Worm (Caenorhabditis elegans) whole organism, L4 larva: Measurements from ENCODE around the gene ZK1248.20.
A peak's percentile ranks its signal among the peaks of the same experiment; 100 is the strongest.

ENCODE experiments used
- T26A8.4 ChIP-seq: fragments of 200-800 bp; sonication (Bioruptor generic); IDR thresholded peaks from 2 replicates; pipeline ENCODE4 v1.3.6; 2022; ENCODE audit warnings: missing genetic modification characterization, missing compliant biosample characterization
- Y48G9A.11 ChIP-seq: fragments of 200-800 bp; sonication (Bioruptor generic); IDR thresholded peaks from 2 replicates; pipeline ENCODE4 v1.3.6; 2022; ENCODE audit warnings: missing genetic modification reagents, missing genetic modification characterization, missing compliant biosample characterization
- ZK337.2 ChIP-seq: fragments of 200-800 bp; sonication (Bioruptor generic); IDR thresholded peaks from 2 replicates; pipeline ENCODE4 v1.3.6; 2022; ENCODE audit warnings: missing genetic modification reagents, missing genetic modification characterization, missing compliant biosample characterization
- aly-2 ChIP-seq: sonication (generic microtip); optimal IDR thresholded peaks from 2 replicates; lab custom pipeline; 2018; ENCODE audit warnings: missing biosample characterization, missing genetic modification characterization
- arid-1 ChIP-seq: fragments of 200-800 bp; sonication (Bioruptor generic); conservative IDR thresholded peaks from 2 replicates; pipeline ENCODE4 v1.3.6; 2022; ENCODE audit warnings: missing genetic modification reagents, missing genetic modification characterization, missing compliant biosample characterization
- ceh-20 ChIP-seq: fragments of 200-800 bp; sonication (Bioruptor generic); IDR thresholded peaks from 2 replicates; pipeline ENCODE4 v1.3.6; 2022; ENCODE audit warnings: missing genetic modification reagents, missing genetic modification characterization, missing compliant biosample characterization
- ceh-28 ChIP-seq: fragments of 150-350 bp; optimal IDR thresholded peaks from 2 replicates; lab custom pipeline; 2014; ENCODE audit warnings: missing biosample characterization, missing genetic modification reagents, missing genetic modification characterization
- ceh-32 ChIP-seq: sonication (generic microtip); optimal IDR thresholded peaks from 2 replicates; lab custom pipeline; 2016; ENCODE audit warnings: mild to moderate bottlenecking, missing genetic modification characterization, missing compliant biosample characterization; ENCODE audit not compliant: poor library complexity
- ceh-62 ChIP-seq: sonication (generic microtip); optimal IDR thresholded peaks from 2 replicates; lab custom pipeline; 2017; ENCODE audit warnings: missing biosample characterization, missing genetic modification characterization
- ces-1 ChIP-seq: fragments of 150-350 bp; sonication (generic microtip); optimal IDR thresholded peaks from 4 replicates; lab custom pipeline; 2014; ENCODE audit warnings: missing biosample characterization, missing genetic modification reagents, missing genetic modification characterization
- cey-2 ChIP-seq: sonication (generic microtip); optimal IDR thresholded peaks from 3 replicates; lab custom pipeline; 2017; ENCODE audit warnings: missing genetic modification characterization, mild to moderate bottlenecking, missing compliant biosample characterization, antibody characterized with exemption, borderline replicate concordance; ENCODE audit not compliant: insufficient read depth
- daf-19 ChIP-seq: fragments of 200-800 bp; sonication (Bioruptor generic); conservative IDR thresholded peaks from 2 replicates; pipeline ENCODE4 v1.3.6; 2022; ENCODE audit warnings: missing genetic modification characterization, missing compliant biosample characterization
- daf-8 ChIP-seq: fragments of 200-800 bp; sonication (Bioruptor generic); IDR thresholded peaks from 2 replicates; pipeline ENCODE4 v1.3.6; 2022; ENCODE audit warnings: missing genetic modification characterization, missing compliant biosample characterization
- dmd-6 ChIP-seq: fragments of 200-800 bp; sonication (Bioruptor generic); IDR thresholded peaks from 2 replicates; pipeline ENCODE4 v1.3.6; 2022; ENCODE audit warnings: missing genetic modification reagents, missing genetic modification characterization, missing compliant biosample characterization
- duxl-1 ChIP-seq: sonication (generic microtip); optimal IDR thresholded peaks from 2 replicates; lab custom pipeline; 2016; ENCODE audit warnings: mild to moderate bottlenecking, missing genetic modification characterization, moderate library complexity, missing compliant biosample characterization; ENCODE audit not compliant: poor library complexity
- dve-1 ChIP-seq: sonication (generic microtip); optimal IDR thresholded peaks from 2 replicates; lab custom pipeline; 2017; ENCODE audit warnings: antibody characterized with exemption, mild to moderate bottlenecking, missing genetic modification characterization, missing compliant biosample characterization; ENCODE audit not compliant: insufficient read depth
- egl-27 ChIP-seq: sonication (generic microtip); optimal IDR thresholded peaks from 3 replicates; lab custom pipeline; 2017; ENCODE audit warnings: missing biosample characterization, missing genetic modification reagents, missing genetic modification characterization
- egl-43 ChIP-seq: fragments of 200-800 bp; sonication (Bioruptor generic); IDR thresholded peaks from 2 replicates; pipeline ENCODE4 v1.3.6; 2022; ENCODE audit warnings: missing genetic modification reagents, missing genetic modification characterization, missing compliant biosample characterization
- fkh-10 ChIP-seq: fragments of 150-350 bp; optimal IDR thresholded peaks from 2 replicates; lab custom pipeline; 2014; ENCODE audit warnings: missing biosample characterization, missing genetic modification reagents, missing genetic modification characterization
- fos-1 ChIP-seq: fragments of 150-350 bp; optimal IDR thresholded peaks from 2 replicates; lab custom pipeline; 2014; ENCODE audit warnings: missing biosample characterization, missing genetic modification characterization
- hmg-1.1 ChIP-seq: fragments of 200-800 bp; sonication (Bioruptor generic); IDR thresholded peaks from 2 replicates; pipeline ENCODE4 v1.3.6; 2022; ENCODE audit warnings: missing genetic modification reagents, missing genetic modification characterization, missing compliant biosample characterization
- jun-1 ChIP-seq: fragments of 150-350 bp; optimal IDR thresholded peaks from 2 replicates; lab custom pipeline; 2014; ENCODE audit warnings: missing biosample characterization, missing genetic modification reagents, missing genetic modification characterization
- lim-7 ChIP-seq: fragments of 200-800 bp; sonication (Bioruptor generic); IDR thresholded peaks from 2 replicates; pipeline ENCODE4 v1.3.6; 2022; ENCODE audit warnings: missing genetic modification characterization, missing compliant biosample characterization
- lin-29 ChIP-seq: fragments of 200-800 bp; sonication (Bioruptor generic); IDR thresholded peaks from 2 replicates; pipeline ENCODE4 v1.3.6; 2022; ENCODE audit warnings: missing genetic modification reagents, missing genetic modification characterization, missing compliant biosample characterization
- mxl-2 ChIP-seq: fragments of 200-800 bp; sonication (Bioruptor generic); conservative IDR thresholded peaks from 2 replicates; pipeline ENCODE4 v1.3.6; 2022; ENCODE audit warnings: missing genetic modification reagents, missing genetic modification characterization, missing compliant biosample characterization
- nhr-10 ChIP-seq: fragments of 150-350 bp; optimal IDR thresholded peaks from 2 replicates; lab custom pipeline; 2014; ENCODE audit warnings: missing biosample characterization, missing genetic modification characterization
- nhr-237 ChIP-seq: sonication (generic microtip); optimal IDR thresholded peaks from 2 replicates; lab custom pipeline; 2017; ENCODE audit warnings: missing biosample characterization, missing genetic modification characterization
- nhr-41 ChIP-seq: fragments of 200-800 bp; sonication (Bioruptor generic); IDR thresholded peaks from 2 replicates; pipeline ENCODE4 v1.3.6; 2022; ENCODE audit warnings: missing genetic modification reagents, missing genetic modification characterization, missing compliant biosample characterization
- nhr-42 ChIP-seq: fragments of 200-800 bp; sonication (Bioruptor generic); IDR thresholded peaks from 2 replicates; pipeline ENCODE4 v1.3.6; 2022; ENCODE audit warnings: missing genetic modification characterization, missing compliant biosample characterization
- nhr-6 ChIP-seq: fragments of 150-350 bp; optimal IDR thresholded peaks from 2 replicates; lab custom pipeline; 2014; ENCODE audit warnings: missing biosample characterization, missing genetic modification characterization
- nhr-77 ChIP-seq: fragments of 150-350 bp; optimal IDR thresholded peaks from 2 replicates; lab custom pipeline; 2014; ENCODE audit warnings: missing biosample characterization, missing genetic modification characterization
- pha-4 ChIP-seq, 2 experiments: fragments of 150-350 bp in 1 of 2; fragments of 200-800 bp in 1 of 2; sonication (Bioruptor generic) in 1 of 2; IDR thresholded peaks in 1 of 2; optimal IDR thresholded peaks in 1 of 2; 2 replicates each; pipeline versions ENCODE4 v1.3.6 to Lab custom; 2014 to 2022; ENCODE audit warnings: missing genetic modification characterization in 2 of 2, missing genetic modification reagents in 2 of 2, missing biosample characterization in 1 of 2, missing compliant biosample characterization in 1 of 2
- rbr-2 ChIP-seq: sonication (generic microtip); optimal IDR thresholded peaks from 2 replicates; lab custom pipeline; 2016; ENCODE audit warnings: missing genotype, missing genetic modification characterization, missing compliant biosample characterization
- saeg-2 ChIP-seq: fragments of 200-800 bp; sonication (Bioruptor generic); IDR thresholded peaks from 2 replicates; pipeline ENCODE4 v1.3.6; 2022; ENCODE audit warnings: missing genetic modification reagents, missing genetic modification characterization, missing compliant biosample characterization
- set-16 ChIP-seq: fragments of 200-800 bp; sonication (Bioruptor generic); IDR thresholded peaks from 2 replicates; pipeline ENCODE4 v1.3.6; 2022; ENCODE audit warnings: missing genetic modification reagents, missing genetic modification characterization, missing compliant biosample characterization
- snpc-1.2 ChIP-seq: fragments of 200-800 bp; sonication (Bioruptor generic); IDR thresholded peaks from 2 replicates; pipeline ENCODE4 v1.3.6; 2022; ENCODE audit warnings: missing genetic modification reagents, missing genetic modification characterization, missing compliant biosample characterization
- spr-1 ChIP-seq: sonication (generic microtip); optimal IDR thresholded peaks from 2 replicates; lab custom pipeline; 2016; ENCODE audit warnings: mild to moderate bottlenecking, missing genetic modification characterization, missing compliant biosample characterization
- unc-130 ChIP-seq: sonication (generic microtip); optimal IDR thresholded peaks from 2 replicates; lab custom pipeline; 2016; ENCODE audit warnings: missing genetic modification reagents, missing genetic modification characterization, missing compliant biosample characterization
- unc-62 ChIP-seq, 3 experiments: fragments of 150-350 bp in 1 of 3; sonication (generic microtip); optimal IDR thresholded peaks in 2 of 3; peaks in 1 of 3; 1 replicate in 1 of 3; 2 replicates in 2 of 3; lab custom pipeline; 2014 to 2017; ENCODE audit warnings: missing biosample characterization in 3 of 3, missing genetic modification characterization in 3 of 3, missing genetic modification reagents in 3 of 3, missing genotype in 1 of 3
- zag-1 ChIP-seq: fragments of 150-350 bp; optimal IDR thresholded peaks from 2 replicates; lab custom pipeline; 2014; ENCODE audit warnings: missing biosample characterization, missing genetic modification characterization
- ztf-11 ChIP-seq: fragments of 150-350 bp; optimal IDR thresholded peaks from 2 replicates; lab custom pipeline; 2014; ENCODE audit warnings: missing biosample characterization, missing genetic modification characterization

Gene ZK1248.20

ce11 chrII:5781935-5782921 lies 34.2 kb upstream of the ZK1248.20 start, which contains the start of gene K05F1.6 (continued):
- TF ChIP-seq daf-8 (GFP tag; lab: Robert Waterston, UW) (no peak), aly-2 (tag; lab: Kevin White, UChicago) (no peak), nhr-41 (peak; percentile 81), dmd-6 (GFP tag; lab: Robert Waterston, UW) (peak; percentile 60), unc-130 (peak; percentile 78), cey-2 (tag; lab: Kevin White, UChicago) (no peak), nhr-77 (tag; lab: Kevin White, UChicago) (no peak), ceh-32 (no peak), rbr-2 (tag; lab: Kevin White, UChicago) (peak; percentile 78), Y48G9A.11 (peak; percentile 84), nhr-10 (no peak), saeg-2 (GFP tag; lab: Robert Waterston, UW) (peak; percentile 81; the same call in 1 of the 2 replicates), nhr-42 (GFP tag; lab: Robert Waterston, UW) (peak; percentile 63; the same call in 1 of the 2 replicates), dve-1 (peak; percentile 69), pha-4 (GFP tag; IDR thresholded peaks at IDR 0.05; lab: Robert Waterston, UW) (peak; percentile 85; the same call in 1 of the 2 replicates), pha-4 (tag; optimal IDR thresholded peaks at IDR 0.05; lab: Kevin White, UChicago) (no peak), egl-27 (tag; lab: Kevin White, UChicago) (no peak), spr-1 (tag; lab: Kevin White, UChicago) (peak; percentile 70), ceh-62 (no peak), ceh-20 (GFP tag; lab: Robert Waterston, UW) (peak; percentile 66; the same call in 1 of the 2 replicates), duxl-1 (peak; percentile 79), egl-43 (GFP tag; lab: Robert Waterston, UW) (no peak; the same call in 1 of the 2 replicates), nhr-237 (tag; lab: Kevin White, UChicago) (no peak), unc-62 (GFP tag; optimal IDR thresholded peaks at IDR 0.05 in 1 of 2; lab: Kevin White, UChicago) (peak in 1 of 2 experiments; percentile 92), unc-62 (tag; optimal IDR thresholded peaks at IDR 0.05; lab: Kevin White, UChicago) (no peak), jun-1 (tag; lab: Kevin White, UChicago) (peak; percentile 73), zag-1 (tag; lab: Kevin White, UChicago) (no peak), ZK337.2 (GFP tag; lab: Robert Waterston, UW) (peak; percentile 56; the same call in 1 of the 2 replicates), ceh-28 (no peak), fos-1 (tag; lab: Kevin White, UChicago) (no peak), arid-1 (peak; percentile 89), daf-19 (GFP tag; lab: Robert Waterston, UW) (no peak), lin-29 (GFP tag; lab: Robert Waterston, UW) (no peak), ztf-11 (no peak), ces-1 (no peak), set-16 (GFP tag; lab: Robert Waterston, UW) (no peak; the same call in none of the 2 replicates), nhr-6 (tag; lab: Kevin White, UChicago) (peak; percentile 45), lim-7 (GFP tag; lab: Robert Waterston, UW) (peak; percentile 79), T26A8.4 (GFP tag; lab: Robert Waterston, UW) (peak; percentile 80), hmg-1.1 (GFP tag; lab: Robert Waterston, UW) (peak; percentile 66), snpc-1.2 (GFP tag; lab: Robert Waterston, UW) (peak; percentile 85), fkh-10 (GFP tag; lab: Kevin White, UChicago) (no peak), mxl-2 (GFP tag; lab: Robert Waterston, UW) (peak; percentile 61; the same call in 1 of the 2 replicates)
- TF ChIP-seq, all 104 proteins: peak for 66
